Fruit fly (Drosophila melanogaster) whole organism: ENCODE measurements around the gene Prim2.

Source experiments
- Dll ChIP-seq: fragments of >200 bp; optimal IDR thresholded peaks from 2 replicates; lab custom pipeline; 2017
- EcR ChIP-seq, 2 experiments: fragments of >200 bp; optimal IDR thresholded peaks; 2 replicates each; lab custom pipeline; 2017; ENCODE audit warnings: missing biosample characterization in 2 of 2, missing genetic modification characterization in 2 of 2, missing genetic modification reagents in 2 of 2
- psq ChIP-seq: fragments of >200 bp; optimal IDR thresholded peaks from 2 replicates; lab custom pipeline; 2017

DNA sequence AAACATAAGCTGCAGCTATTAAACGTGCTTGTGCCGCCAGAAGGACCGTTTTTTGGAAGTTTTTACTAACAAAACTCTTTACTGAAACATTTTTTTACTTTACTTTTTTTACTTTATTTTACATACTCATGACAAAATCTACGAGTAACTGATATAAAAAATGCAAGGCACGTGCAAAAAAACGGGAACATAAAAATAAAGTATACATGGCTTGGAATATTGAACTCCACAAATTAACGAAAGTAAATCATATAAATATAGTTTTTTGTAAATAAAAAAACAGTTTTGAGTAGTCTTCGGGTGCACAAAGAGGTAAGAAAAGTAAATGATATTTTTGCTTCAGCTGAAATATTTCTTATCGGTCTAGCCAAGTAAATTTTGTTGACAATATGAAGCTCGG, 40.7 kb downstream of the Prim2 start, which contains the start of gene Spn77Bb:
- TF ChIP-seq psq (lab: Kevin White, UChicago) (no peak), Dll (lab: Kevin White, UChicago) (no peak), EcR (GFP tag; optimal IDR thresholded peaks at IDR 0.05; lab: Kevin White, UChicago) (no peak)
